Worm (Caenorhabditis elegans) whole organism, L3 larva: Measurements from ENCODE around the gene picc-1.

Experiments
- R02D3.7 ChIP-seq: fragments of 150-350 bp; optimal IDR thresholded peaks from 2 replicates; lab custom pipeline; 2014; ENCODE audit warnings: missing biosample characterization, missing genetic modification characterization
- ZK546.5 ChIP-seq: sonication (generic microtip); optimal IDR thresholded peaks from 2 replicates; lab custom pipeline; 2017; ENCODE audit warnings: missing biosample characterization, missing genetic modification characterization
- aly-2 ChIP-seq: fragments of 150-350 bp; optimal IDR thresholded peaks from 2 replicates; lab custom pipeline; 2014; ENCODE audit warnings: missing biosample characterization, missing genetic modification characterization
- ceh-16 ChIP-seq: sonication (generic microtip); optimal IDR thresholded peaks from 2 replicates; lab custom pipeline; 2017; ENCODE audit warnings: missing biosample characterization, missing genetic modification characterization
- ceh-28 ChIP-seq: fragments of 150-350 bp; optimal IDR thresholded peaks from 2 replicates; lab custom pipeline; 2014; ENCODE audit warnings: missing biosample characterization, missing genetic modification reagents, missing genetic modification characterization
- ceh-82 ChIP-seq: fragments of 150-350 bp; optimal IDR thresholded peaks from 2 replicates; lab custom pipeline; 2014; ENCODE audit warnings: missing biosample characterization, missing genetic modification characterization
- ceh-9 ChIP-seq: sonication (generic microtip); optimal IDR thresholded peaks from 2 replicates; lab custom pipeline; 2018; ENCODE audit warnings: missing biosample characterization, missing genetic modification characterization
- egl-5 ChIP-seq: fragments of 150-350 bp; optimal IDR thresholded peaks from 2 replicates; lab custom pipeline; 2017; ENCODE audit warnings: missing biosample characterization, missing genetic modification reagents, missing genetic modification characterization, inconsistent platforms
- elt-1 ChIP-seq: fragments of 150-350 bp; optimal IDR thresholded peaks from 2 replicates; lab custom pipeline; 2014; ENCODE audit warnings: missing biosample characterization, missing genetic modification characterization
- elt-2 ChIP-seq: sonication (generic microtip); optimal IDR thresholded peaks from 2 replicates; lab custom pipeline; 2016; ENCODE audit warnings: missing genetic modification reagents, mild to moderate bottlenecking, missing genetic modification characterization, missing compliant biosample characterization
- fkh-10 ChIP-seq: sonication (generic microtip); optimal IDR thresholded peaks from 2 replicates; lab custom pipeline; 2017; ENCODE audit warnings: missing biosample characterization, missing genetic modification reagents, missing genetic modification characterization
- hmg-11 ChIP-seq: sonication (generic microtip); optimal IDR thresholded peaks from 2 replicates; lab custom pipeline; 2016; ENCODE audit warnings: missing genetic modification characterization, missing compliant biosample characterization
- jun-1 ChIP-seq: fragments of 150-350 bp; optimal IDR thresholded peaks from 2 replicates; lab custom pipeline; 2014; ENCODE audit warnings: missing biosample characterization, missing genetic modification reagents, missing genetic modification characterization
- lin-15B ChIP-seq: fragments of 150-350 bp; optimal IDR thresholded peaks from 2 replicates; lab custom pipeline; 2014; ENCODE audit warnings: missing biosample characterization, missing genetic modification characterization
- lin-39 ChIP-seq: fragments of 150-350 bp; optimal IDR thresholded peaks from 2 replicates; lab custom pipeline; 2018; ENCODE audit warnings: missing biosample characterization, missing genetic modification reagents, missing genetic modification characterization
- lsy-12 ChIP-seq: sonication (generic microtip); optimal IDR thresholded peaks from 2 replicates; lab custom pipeline; 2016; ENCODE audit warnings: mild to moderate bottlenecking, missing genetic modification characterization, missing compliant biosample characterization
- mml-1 ChIP-seq: fragments of 150-350 bp; sonication (generic microtip); optimal IDR thresholded peaks from 3 replicates; lab custom pipeline; 2014; ENCODE audit warnings: missing biosample characterization, missing genetic modification characterization
- nfya-1 ChIP-seq: sonication (generic microtip); optimal IDR thresholded peaks from 2 replicates; lab custom pipeline; 2017; ENCODE audit warnings: missing genetic modification characterization, mild to moderate bottlenecking, missing compliant biosample characterization, antibody characterized with exemption, moderate library complexity; ENCODE audit not compliant: insufficient read depth
- nhr-11 ChIP-seq: fragments of 150-350 bp; optimal IDR thresholded peaks from 2 replicates; lab custom pipeline; 2014; ENCODE audit warnings: missing biosample characterization, missing genetic modification characterization
- nhr-12 ChIP-seq: fragments of 150-350 bp; optimal IDR thresholded peaks from 2 replicates; lab custom pipeline; 2014; ENCODE audit warnings: missing biosample characterization, missing genetic modification characterization
- nhr-23 ChIP-seq: fragments of 150-350 bp; optimal IDR thresholded peaks from 2 replicates; lab custom pipeline; 2014; ENCODE audit warnings: missing biosample characterization, missing genetic modification reagents, missing genetic modification characterization
- nhr-237 ChIP-seq: fragments of 150-350 bp; optimal IDR thresholded peaks from 2 replicates; lab custom pipeline; 2014; ENCODE audit warnings: missing biosample characterization, missing genetic modification characterization
- nhr-25 ChIP-seq: sonication (generic microtip); optimal IDR thresholded peaks from 2 replicates; lab custom pipeline; 2017; ENCODE audit warnings: missing biosample characterization, missing genetic modification characterization
- nhr-43 ChIP-seq: sonication (generic microtip); optimal IDR thresholded peaks from 2 replicates; lab custom pipeline; 2016; ENCODE audit warnings: mild to moderate bottlenecking, missing genetic modification characterization, missing compliant biosample characterization; ENCODE audit not compliant: poor library complexity, severe bottlenecking
- nhr-67 ChIP-seq: fragments of 150-350 bp; optimal IDR thresholded peaks from 2 replicates; lab custom pipeline; 2014; ENCODE audit warnings: missing biosample characterization, missing genetic modification characterization
- nhr-77 ChIP-seq: fragments of 150-350 bp; optimal IDR thresholded peaks from 2 replicates; lab custom pipeline; 2014; ENCODE audit warnings: missing biosample characterization, missing genetic modification characterization
- pha-4 ChIP-seq: fragments of 150-350 bp; optimal IDR thresholded peaks from 2 replicates; lab custom pipeline; 2014; ENCODE audit warnings: missing biosample characterization, missing genetic modification reagents, missing genetic modification characterization
- pqm-1 ChIP-seq: fragments of 150-350 bp; optimal IDR thresholded peaks from 2 replicates; lab custom pipeline; 2017; ENCODE audit warnings: missing biosample characterization, missing genetic modification characterization, inconsistent platforms
- skn-1 ChIP-seq: fragments of 150-350 bp; optimal IDR thresholded peaks from 2 replicates; lab custom pipeline; 2014; ENCODE audit warnings: missing biosample characterization, missing genetic modification characterization
- snpc-4 ChIP-seq: fragments of 150-350 bp; optimal IDR thresholded peaks from 2 replicates; lab custom pipeline; 2014; ENCODE audit warnings: missing biosample characterization, missing genetic modification characterization
- tbx-2 ChIP-seq: sonication (generic microtip); optimal IDR thresholded peaks from 2 replicates; lab custom pipeline; 2016; ENCODE audit warnings: mild to moderate bottlenecking, missing genetic modification characterization, missing compliant biosample characterization
- unc-62 ChIP-seq: fragments of 150-350 bp; sonication (generic microtip); optimal IDR thresholded peaks from 4 replicates; lab custom pipeline; 2014; ENCODE audit warnings: missing biosample characterization, missing genetic modification reagents, missing genetic modification characterization
- ztf-11 ChIP-seq: fragments of 150-350 bp; optimal IDR thresholded peaks from 2 replicates; lab custom pipeline; 2014; ENCODE audit warnings: missing biosample characterization, missing genetic modification characterization

Gene picc-1

ce11 chrV:6003301-6003700, 15.5 kb upstream of the picc-1 start, which contains the start of gene fos-1:
Gene fos-1, plus strand, starts transcription at chrV:6003601.
- TF ChIP-seq aly-2, result no peak
- TF ChIP-seq, all 47 proteins: peak for 0

ce11 chrV:6007927-6008326, 10.9 kb upstream of the picc-1 start:
- TF ChIP-seq ZK546.5 (tag; lab: Kevin White, UChicago), result no peak

ce11 chrV:6010642-6011041, 8.2 kb upstream of the picc-1 start:
- TF ChIP-seq jun-1 (tag; lab: Kevin White, UChicago) (peak; percentile 64), nhr-77 (tag; lab: Kevin White, UChicago) (no peak), snpc-4 (no peak)

ce11 chrV:6012401-6012800, 6.4 kb upstream of the picc-1 start:
- TF ChIP-seq nhr-11 (no peak), ZK546.5 (tag; lab: Kevin White, UChicago) (no peak), ceh-9 (tag; lab: Kevin White, UChicago) (no peak), elt-2 (peak; percentile 45), lsy-12 (tag; lab: Kevin White, UChicago) (no peak), nhr-67 (tag; lab: Kevin White, UChicago) (no peak), pqm-1 (peak; percentile 32)

ce11 chrV:6015546-6016089, 3.2 kb upstream of the picc-1 start:
- TF ChIP-seq ceh-9 (tag; lab: Kevin White, UChicago) (no peak), mml-1 (no peak), nhr-237 (tag; lab: Kevin White, UChicago) (no peak), jun-1 (tag; lab: Kevin White, UChicago) (no peak), unc-62 (GFP tag; lab: Kevin White, UChicago) (no peak), tbx-2 (tag; lab: Kevin White, UChicago) (no peak), ceh-16 (no peak), nhr-12 (tag; lab: Kevin White, UChicago) (no peak), ZK546.5 (tag; lab: Kevin White, UChicago) (no peak), aly-2 (no peak)

- TF ChIP-seq ceh-82 (tag; lab: Kevin White, UChicago), result no peak
- TF ChIP-seq nhr-23 (tag; lab: Kevin White, UChicago), result peak; percentile 16
Observed at ce11 chrV:6016097-6016496, 2.7 kb upstream of the picc-1 start.

ce11 chrV:6017630-6018029, 1.2 kb upstream of the picc-1 start, which contains the start of the genes rpt-2 and aps-1:
Gene rpt-2, minus strand, starts transcription at chrV:6017669.
Gene aps-1, plus strand, starts transcription at chrV:6017970.
- TF ChIP-seq nhr-43 (tag; lab: Kevin White, UChicago) (peak; percentile 60), R02D3.7 (tag; lab: Kevin White, UChicago) (peak; percentile 59), nhr-23 (tag; lab: Kevin White, UChicago) (peak; percentile 93), jun-1 (tag; lab: Kevin White, UChicago) (peak; percentile 62), skn-1 (peak; percentile 100), lin-15B (tag; lab: Kevin White, UChicago) (peak; percentile 97), lsy-12 (tag; lab: Kevin White, UChicago) (peak; percentile 62), ZK546.5 (tag; lab: Kevin White, UChicago) (no peak), hmg-11 (peak; percentile 27), ztf-11 (tag; lab: Kevin White, UChicago) (no peak), pqm-1 (peak; percentile 32), ceh-28 (peak; percentile 34), elt-2 (peak; percentile 49), elt-1 (tag; lab: Kevin White, UChicago) (peak; percentile 27), nfya-1 (tag; lab: Kevin White, UChicago) (peak; percentile 87), nhr-11 (no peak), fkh-10 (GFP tag; lab: Kevin White, UChicago) (no peak), nhr-25 (tag; lab: Kevin White, UChicago) (peak; percentile 85), egl-5 (tag; lab: Kevin White, UChicago) (peak; percentile 84), pha-4 (peak; percentile 95), snpc-4 (peak; percentile 71), lin-39 (tag; lab: Kevin White, UChicago) (peak; percentile 75), aly-2 (no peak)
